Fruit fly (Drosophila melanogaster): Measurements from ENCODE around the gene HIP.

Gene HIP

dm6 chrX:3774277-3774676, 24.7 kb upstream of the HIP start (continued):
- no peak for TF ChIP-seq hb (GFP tag; IDR thresholded peaks at IDR 0.05; ENCODE audit: partially characterized antibody)
- no peak for TF ChIP-seq unc-4 (GFP tag; IDR thresholded peaks at IDR 0.05; ENCODE audit: partially characterized antibody)
- TF ChIP-seq CG10543 (GFP tag; optimal IDR thresholded peaks at IDR 0.05), result peak; percentile 92
- TF ChIP-seq danr (GFP tag; IDR thresholded peaks at IDR 0.05), result peak; percentile 76
- peak; percentile 85 for TF ChIP-seq Atf-2 (GFP tag; optimal IDR thresholded peaks at IDR 0.05)
- TF ChIP-seq nmo (GFP tag; optimal IDR thresholded peaks at IDR 0.05), result peak; percentile 73
- TF ChIP-seq oc (tag; optimal IDR thresholded peaks at IDR 0.05), result peak; percentile 67
- TF ChIP-seq Nf-YB (GFP tag; optimal IDR thresholded peaks at IDR 0.05), result peak; percentile 70
- peak; percentile 75 for TF ChIP-seq CG3163 (GFP tag; optimal IDR thresholded peaks at IDR 0.05)
- no peak for TF ChIP-seq Scr (GFP tag; IDR thresholded peaks at IDR 0.05; ENCODE audit: partially characterized antibody)
- TF ChIP-seq Atf6 (GFP tag; IDR thresholded peaks at IDR 0.05), result peak; percentile 96
- TF ChIP-seq scrt (GFP tag; optimal IDR thresholded peaks at IDR 0.05), result peak; percentile 89
- TF ChIP-seq Elba2 (GFP tag; optimal IDR thresholded peaks at IDR 0.05), result peak; percentile 46
- peak; percentile 74 for TF ChIP-seq Sox100B (GFP tag; optimal IDR thresholded peaks at IDR 0.05)
- peak; percentile 96 for TF ChIP-seq CG12769 (tag; optimal IDR thresholded peaks at IDR 0.05)
- TF ChIP-seq CG15514 (GFP tag; optimal IDR thresholded peaks at IDR 0.05), result peak; percentile 86
- peak; percentile 76 for TF ChIP-seq CG3995 (GFP tag; optimal IDR thresholded peaks at IDR 0.05)
- peak; percentile 99 for TF ChIP-seq Med (GFP tag)
- peak; percentile 68 for TF ChIP-seq cato (GFP tag; optimal IDR thresholded peaks at IDR 0.05; ENCODE audit: borderline replicate concordance)
- peak; percentile 19 for TF ChIP-seq cg (GFP tag; optimal IDR thresholded peaks at IDR 0.05)
- TF ChIP-seq Bgb (GFP tag; IDR thresholded peaks at IDR 0.05; ENCODE audit: partially characterized antibody), result no peak
- TF ChIP-seq Nf-YA (GFP tag; IDR thresholded peaks at IDR 0.05), result peak; percentile 61
- TF ChIP-seq dysf (GFP tag; IDR thresholded peaks at IDR 0.05), result peak; percentile 96
- peak; percentile 91 for TF ChIP-seq sug (tag; optimal IDR thresholded peaks at IDR 0.05)
- peak; percentile 26 for TF ChIP-seq fd64A (GFP tag; optimal IDR thresholded peaks at IDR 0.05)
- peak; percentile 87 for TF ChIP-seq CG17829 (tag; optimal IDR thresholded peaks at IDR 0.05)
- TF ChIP-seq tup (GFP tag; optimal IDR thresholded peaks at IDR 0.05), result no peak
- TF ChIP-seq dati (GFP tag; IDR thresholded peaks at IDR 0.05), result peak; percentile 43; the same call in 1 of the 2 replicates
- TF ChIP-seq CG17612 (GFP tag; IDR thresholded peaks at IDR 0.05), result peak; percentile 88
- peak; percentile 72 for TF ChIP-seq CG4854 (GFP tag; optimal IDR thresholded peaks at IDR 0.05)
- peak; percentile 71 for TF ChIP-seq CG17912 (GFP tag; optimal IDR thresholded peaks at IDR 0.05)
- TF ChIP-seq sc (optimal IDR thresholded peaks at IDR 0.05), result no peak
- peak; percentile 34 for TF ChIP-seq sc (GFP tag; optimal IDR thresholded peaks at IDR 0.05)
- TF ChIP-seq CG14014 (GFP tag; IDR thresholded peaks at IDR 0.05), result peak; percentile 93
- TF ChIP-seq Lim3 (GFP tag; IDR thresholded peaks at IDR 0.05), result peak; percentile 70; the same call in 1 of the 2 replicates
- TF ChIP-seq h (optimal IDR thresholded peaks at IDR 0.05), result no peak
- peak; percentile 97 for TF ChIP-seq mam (GFP tag; optimal IDR thresholded peaks at IDR 0.05)
- TF ChIP-seq Sry-δ (GFP tag; optimal IDR thresholded peaks at IDR 0.05), result peak; percentile 52
- peak; percentile 76 for TF ChIP-seq CG11723 (GFP tag; optimal IDR thresholded peaks at IDR 0.05)
- TF ChIP-seq ERR (GFP tag; optimal IDR thresholded peaks at IDR 0.05), result peak; percentile 89
- peak; percentile 92 for TF ChIP-seq Hand (GFP tag; optimal IDR thresholded peaks at IDR 0.05)
- peak; percentile 83 for TF ChIP-seq Ravus (GFP tag; IDR thresholded peaks at IDR 0.05)
- no peak for TF ChIP-seq CG34224 (GFP tag; IDR thresholded peaks at IDR 0.05; ENCODE audit: partially characterized antibody)
- TF ChIP-seq Antp (GFP tag; optimal IDR thresholded peaks at IDR 0.05), result peak; percentile 87
- peak; percentile 90 for TF ChIP-seq ind (GFP tag; optimal IDR thresholded peaks at IDR 0.05)
- TF ChIP-seq lbe (GFP tag; optimal IDR thresholded peaks at IDR 0.05), result peak; percentile 73
- peak; percentile 74 for TF ChIP-seq gcm (GFP tag; optimal IDR thresholded peaks at IDR 0.05)
- TF ChIP-seq al (GFP tag; IDR thresholded peaks at IDR 0.05), result peak; percentile 94
- TF ChIP-seq CoRest (tag; optimal IDR thresholded peaks at IDR 0.05), result peak; percentile 93
- TF ChIP-seq sob (GFP tag; IDR thresholded peaks at IDR 0.05), result peak; percentile 97
- peak; percentile 91 for TF ChIP-seq ranshi (GFP tag; IDR thresholded peaks at IDR 0.05)
